Fruit fly (Drosophila melanogaster): Measurements from ENCODE around the gene Ctl1.

Gene Ctl1

dm6 chr3L:4252121-4252861 is 25.5 kb upstream of the Ctl1 start:
- no peak for TF ChIP-seq Rel (GFP tag; optimal IDR thresholded peaks at IDR 0.05)
- peak; percentile 15 for TF ChIP-seq Rel (tag; optimal IDR thresholded peaks at IDR 0.05)
- TF ChIP-seq CG32264 (GFP tag; optimal IDR thresholded peaks at IDR 0.05), result no peak
- TF ChIP-seq sv (GFP tag; optimal IDR thresholded peaks at IDR 0.05), result no peak
- TF ChIP-seq Myc (optimal IDR thresholded peaks at IDR 0.05), result peak; percentile 50
- TF ChIP-seq GATAd (GFP tag; optimal IDR thresholded peaks at IDR 0.05), result no peak
- no peak for TF ChIP-seq Jra (GFP tag; optimal IDR thresholded peaks at IDR 0.05)
- TF ChIP-seq CG9705 (GFP tag; optimal IDR thresholded peaks at IDR 0.05), result peak; percentile 3
- no peak for TF ChIP-seq Hnf4 (GFP tag; optimal IDR thresholded peaks at IDR 0.05)
- TF ChIP-seq usp (GFP tag; optimal IDR thresholded peaks at IDR 0.05), result no peak
- TF ChIP-seq Abd-B (GFP tag; optimal IDR thresholded peaks at IDR 0.05), result no peak
- no peak for TF ChIP-seq foxo (GFP tag; optimal IDR thresholded peaks at IDR 0.05)
- TF ChIP-seq Dfd (GFP tag; optimal IDR thresholded peaks at IDR 0.05), result no peak
- TF ChIP-seq sage (GFP tag; optimal IDR thresholded peaks at IDR 0.05), result no peak
- TF ChIP-seq Mio (GFP tag; optimal IDR thresholded peaks at IDR 0.05), result no peak
- peak; percentile 89 for TF ChIP-seq psq (GFP tag; optimal IDR thresholded peaks at IDR 0.05)
- TF ChIP-seq Dif (GFP tag; optimal IDR thresholded peaks at IDR 0.05; ENCODE audit: partially characterized antibody), result peak; percentile 32
- no peak for TF ChIP-seq h (GFP tag; optimal IDR thresholded peaks at IDR 0.05)
- TF ChIP-seq Hr83 (GFP tag; optimal IDR thresholded peaks at IDR 0.05; ENCODE audit: poor library complexity, severe bottlenecking), result no peak
- no peak for TF ChIP-seq Sp1 (GFP tag; optimal IDR thresholded peaks at IDR 0.05)
- no peak for TF ChIP-seq rgr (GFP tag; optimal IDR thresholded peaks at IDR 0.05)
- no peak for TF ChIP-seq Hr78 (GFP tag; optimal IDR thresholded peaks at IDR 0.05)
- no peak for TF ChIP-seq tai (GFP tag; optimal IDR thresholded peaks at IDR 0.05)
- TF ChIP-seq HLH106 (tag; optimal IDR thresholded peaks at IDR 0.05), result no peak
- no peak for TF ChIP-seq ey (GFP tag; optimal IDR thresholded peaks at IDR 0.05)
- TF ChIP-seq Vsx2 (GFP tag; optimal IDR thresholded peaks at IDR 0.05; ENCODE audit: partially characterized antibody), result no peak
- TF ChIP-seq OdsH (GFP tag; optimal IDR thresholded peaks at IDR 0.05), result no peak
- TF ChIP-seq dl (GFP tag; optimal IDR thresholded peaks at IDR 0.05; ENCODE audit: insufficient read depth in 1 of 2, partially characterized antibody in 2 of 2), result no peak
- TF ChIP-seq woc (GFP tag; optimal IDR thresholded peaks at IDR 0.05), result peak; percentile 52
- peak; percentile 79 for TF ChIP-seq fru (GFP tag; optimal IDR thresholded peaks at IDR 0.05)
- no peak for TF ChIP-seq dsf (GFP tag; optimal IDR thresholded peaks at IDR 0.05; ENCODE audit: borderline replicate concordance)

dm6 chr3L:4252862-4253610 is 24.7 kb upstream of the Ctl1 start:
- TF ChIP-seq dsf (GFP tag; optimal IDR thresholded peaks at IDR 0.05; ENCODE audit: borderline replicate concordance), result no peak
- no peak for TF ChIP-seq Vsx2 (GFP tag; optimal IDR thresholded peaks at IDR 0.05; ENCODE audit: partially characterized antibody)
- TF ChIP-seq HLH106 (tag; optimal IDR thresholded peaks at IDR 0.05), result no peak
- no peak for TF ChIP-seq br (GFP tag; optimal IDR thresholded peaks at IDR 0.05)
- no peak for TF ChIP-seq Hr78 (GFP tag; optimal IDR thresholded peaks at IDR 0.05)
- no peak for TF ChIP-seq GATAd (GFP tag; optimal IDR thresholded peaks at IDR 0.05)
- peak; percentile 32 for TF ChIP-seq rgr (GFP tag; optimal IDR thresholded peaks at IDR 0.05)
- no peak for TF ChIP-seq CG32264 (GFP tag; optimal IDR thresholded peaks at IDR 0.05)
- TF ChIP-seq usp (GFP tag; optimal IDR thresholded peaks at IDR 0.05), result no peak
- TF ChIP-seq CrebA (GFP tag; optimal IDR thresholded peaks at IDR 0.05; ENCODE audit: borderline replicate concordance), result no peak
- peak; percentile 46 for TF ChIP-seq fru (GFP tag; optimal IDR thresholded peaks at IDR 0.05)
- TF ChIP-seq sv (GFP tag; optimal IDR thresholded peaks at IDR 0.05), result no peak
- no peak for TF ChIP-seq sage (GFP tag; optimal IDR thresholded peaks at IDR 0.05)
- TF ChIP-seq Dfd (GFP tag; optimal IDR thresholded peaks at IDR 0.05), result no peak
- TF ChIP-seq CG9705 (GFP tag; optimal IDR thresholded peaks at IDR 0.05), result no peak
- no peak for TF ChIP-seq Rel (GFP tag; optimal IDR thresholded peaks at IDR 0.05)
- TF ChIP-seq Rel (tag; optimal IDR thresholded peaks at IDR 0.05), result no peak
- TF ChIP-seq foxo (GFP tag; optimal IDR thresholded peaks at IDR 0.05), result peak in 1 of 2 experiments; percentile 28
- no peak for TF ChIP-seq dl (GFP tag; optimal IDR thresholded peaks at IDR 0.05; ENCODE audit: insufficient read depth in 1 of 2, partially characterized antibody in 2 of 2)
- TF ChIP-seq Myc (optimal IDR thresholded peaks at IDR 0.05), result peak; percentile 28
- TF ChIP-seq OdsH (GFP tag; optimal IDR thresholded peaks at IDR 0.05), result no peak
- TF ChIP-seq h (GFP tag; optimal IDR thresholded peaks at IDR 0.05), result peak; percentile 23
- peak; percentile 30 for TF ChIP-seq ey (GFP tag; optimal IDR thresholded peaks at IDR 0.05)
- TF ChIP-seq pan (optimal IDR thresholded peaks at IDR 0.05), result no peak
- TF ChIP-seq brk (GFP tag; optimal IDR thresholded peaks at IDR 0.05), result no peak
- TF ChIP-seq jim (GFP tag; optimal IDR thresholded peaks at IDR 0.05), result no peak
- TF ChIP-seq Abd-B (GFP tag; optimal IDR thresholded peaks at IDR 0.05), result no peak
- no peak for TF ChIP-seq Hr83 (GFP tag; optimal IDR thresholded peaks at IDR 0.05; ENCODE audit: poor library complexity, severe bottlenecking)
- TF ChIP-seq N (GFP tag; optimal IDR thresholded peaks at IDR 0.05), result no peak
- peak; percentile 84 for TF ChIP-seq psq (GFP tag; optimal IDR thresholded peaks at IDR 0.05)
- no peak for TF ChIP-seq Dif (GFP tag; optimal IDR thresholded peaks at IDR 0.05; ENCODE audit: partially characterized antibody)
- no peak for TF ChIP-seq lola (GFP tag; optimal IDR thresholded peaks at IDR 0.05)
- peak; percentile 18 for TF ChIP-seq Sp1 (GFP tag; optimal IDR thresholded peaks at IDR 0.05)
- no peak for TF ChIP-seq dmrt93B (GFP tag; optimal IDR thresholded peaks at IDR 0.05)
- TF ChIP-seq Hnf4 (GFP tag; optimal IDR thresholded peaks at IDR 0.05), result no peak
- no peak for TF ChIP-seq tai (GFP tag; optimal IDR thresholded peaks at IDR 0.05)
- TF ChIP-seq Mio (GFP tag; optimal IDR thresholded peaks at IDR 0.05), result no peak
- TF ChIP-seq woc (GFP tag; optimal IDR thresholded peaks at IDR 0.05), result peak; percentile 45
